Worm (Caenorhabditis elegans) whole organism, early embryonic: Measurements from ENCODE around the gene sid-3.

ENCODE experiments used
- B0310.2 ChIP-seq: sonication (generic microtip); optimal IDR thresholded peaks from 2 replicates; lab custom pipeline; 2016; ENCODE audit warnings: mild to moderate bottlenecking, missing genetic modification characterization, missing compliant biosample characterization
- F13C5.2 ChIP-seq: sonication (generic microtip); optimal IDR thresholded peaks from 2 replicates; lab custom pipeline; 2017; ENCODE audit warnings: mild to moderate bottlenecking, missing genetic modification characterization, inconsistent platforms, missing compliant biosample characterization
- aly-1 ChIP-seq: sonication (generic microtip); optimal IDR thresholded peaks from 2 replicates; lab custom pipeline; 2016; ENCODE audit warnings: missing genetic modification characterization, missing compliant biosample characterization
- ama-1 ChIP-seq: fragments of 150-350 bp; optimal IDR thresholded peaks from 2 replicates; lab custom pipeline; 2014
- ceh-13 ChIP-seq: fragments of 200-800 bp; sonication (Bioruptor generic); optimal IDR thresholded peaks from 2 replicates; lab custom pipeline; 2018; ENCODE audit warnings: mild to moderate bottlenecking, missing genetic modification characterization, missing compliant biosample characterization
- ceh-36 ChIP-seq: sonication (generic microtip); optimal IDR thresholded peaks from 2 replicates; lab custom pipeline; 2016; ENCODE audit warnings: missing genetic modification characterization, inconsistent platforms, missing compliant biosample characterization
- ets-7 ChIP-seq: sonication (generic microtip); optimal IDR thresholded peaks from 2 replicates; lab custom pipeline; 2016; ENCODE audit warnings: missing genotype, missing genetic modification characterization, missing compliant biosample characterization
- flt-1 ChIP-seq: fragments of 200-800 bp; sonication (Bioruptor generic); IDR thresholded peaks from 2 replicates; pipeline ENCODE4 v1.3.6; 2022; ENCODE audit warnings: missing genetic modification characterization, missing compliant biosample characterization
- hmbx-1 ChIP-seq: sonication (generic microtip); optimal IDR thresholded peaks from 2 replicates; lab custom pipeline; 2016; ENCODE audit warnings: mild to moderate bottlenecking, missing genetic modification characterization, missing compliant biosample characterization
- hmg-4 ChIP-seq: fragments of 200-800 bp; sonication (Bioruptor generic); optimal IDR thresholded peaks from 2 replicates; lab custom pipeline; 2018; ENCODE audit warnings: mild to moderate bottlenecking, missing genetic modification characterization, missing compliant biosample characterization
- hnd-1 ChIP-seq: sonication (generic microtip); optimal IDR thresholded peaks from 2 replicates; lab custom pipeline; 2016; ENCODE audit warnings: missing genetic modification characterization, missing compliant biosample characterization
- pes-1 ChIP-seq: fragments of 200-800 bp; sonication (Bioruptor generic); IDR thresholded peaks from 2 replicates; pipeline ENCODE4 v1.3.6; 2022; ENCODE audit warnings: missing genetic modification reagents, missing genetic modification characterization, missing compliant biosample characterization
- scrt-1 ChIP-seq: fragments of 200-800 bp; sonication (Bioruptor generic); IDR thresholded peaks from 2 replicates; pipeline ENCODE4 v1.3.6; 2022; ENCODE audit warnings: missing genetic modification characterization, missing compliant biosample characterization
- sea-1 ChIP-seq: fragments of 200-800 bp; sonication (Bioruptor generic); conservative IDR thresholded peaks from 2 replicates; pipeline ENCODE4 v1.3.6; 2022; ENCODE audit warnings: missing genetic modification characterization, missing compliant biosample characterization
- tbx-11 ChIP-seq: fragments of 200-800 bp; sonication (Bioruptor generic); IDR thresholded peaks from 2 replicates; pipeline ENCODE4 v1.3.6; 2022; ENCODE audit warnings: missing genetic modification characterization, missing compliant biosample characterization
- tbx-37 ChIP-seq: fragments of 200-800 bp; sonication (Bioruptor generic); conservative IDR thresholded peaks from 2 replicates; pipeline ENCODE4 v1.3.6; 2022; ENCODE audit warnings: missing genetic modification reagents, missing genetic modification characterization, missing compliant biosample characterization
- tra-4 ChIP-seq: sonication (generic microtip); optimal IDR thresholded peaks from 2 replicates; lab custom pipeline; 2017; ENCODE audit warnings: missing genetic modification characterization, missing compliant biosample characterization

The sid-3 gene

ce11 chrX:17157089-17157488 lies 29.1 kb upstream of the sid-3 start:
- TF ChIP-seq tbx-37 (GFP tag; lab: Robert Waterston, UW) (no peak), ama-1 (lab: Kevin White, UChicago) (no peak), ceh-36 (no peak), hmbx-1 (tag; lab: Kevin White, UChicago) (no peak), flt-1 (GFP tag; lab: Robert Waterston, UW) (no peak), hmg-4 (GFP tag; lab: Kevin White, UChicago) (no peak), tbx-11 (GFP tag; lab: Robert Waterston, UW) (no peak), ceh-13 (GFP tag; lab: Kevin White, UChicago) (no peak), scrt-1 (no peak), tra-4 (tag; lab: Kevin White, UChicago) (no peak), F13C5.2 (tag; lab: Kevin White, UChicago) (no peak), pes-1 (GFP tag; lab: Robert Waterston, UW) (no peak), ets-7 (tag; lab: Kevin White, UChicago) (no peak), sea-1 (no peak), aly-1 (tag; lab: Kevin White, UChicago) (no peak), B0310.2 (tag; lab: Kevin White, UChicago) (no peak), hnd-1 (tag; lab: Kevin White, UChicago) (no peak)

- TF ChIP-seq hmbx-1 (tag; lab: Kevin White, UChicago) (no peak), ets-7 (tag; lab: Kevin White, UChicago) (no peak), pes-1 (GFP tag; lab: Robert Waterston, UW) (no peak)
Measured at ce11 chrX:17157868-17158267, 28.3 kb upstream of the sid-3 start, which contains the start of gene npr-21. npr-21 (minus strand) TSS chrX:17157968.

- TF ChIP-seq hmbx-1 (tag; lab: Kevin White, UChicago) (no peak), scrt-1 (no peak), ceh-13 (GFP tag; lab: Kevin White, UChicago) (no peak), hnd-1 (tag; lab: Kevin White, UChicago) (no peak), ets-7 (tag; lab: Kevin White, UChicago) (no peak), B0310.2 (tag; lab: Kevin White, UChicago) (no peak), aly-1 (tag; lab: Kevin White, UChicago) (no peak), tra-4 (tag; lab: Kevin White, UChicago) (no peak), F13C5.2 (tag; lab: Kevin White, UChicago) (no peak), tbx-37 (GFP tag; lab: Robert Waterston, UW) (no peak), ceh-36 (no peak), pes-1 (GFP tag; lab: Robert Waterston, UW) (no peak), sea-1 (no peak)
Measured at ce11 chrX:17168086-17168485, 18.1 kb upstream of the sid-3 start.

- TF ChIP-seq ama-1 (lab: Kevin White, UChicago) (no peak), F13C5.2 (tag; lab: Kevin White, UChicago) (no peak), B0310.2 (tag; lab: Kevin White, UChicago) (no peak), aly-1 (tag; lab: Kevin White, UChicago) (no peak), hmbx-1 (tag; lab: Kevin White, UChicago) (no peak), pes-1 (GFP tag; lab: Robert Waterston, UW) (no peak), tbx-11 (GFP tag; lab: Robert Waterston, UW) (no peak), hmg-4 (GFP tag; lab: Kevin White, UChicago) (no peak), tbx-37 (GFP tag; lab: Robert Waterston, UW) (no peak), ets-7 (tag; lab: Kevin White, UChicago) (no peak), flt-1 (GFP tag; lab: Robert Waterston, UW) (no peak), ceh-13 (GFP tag; lab: Kevin White, UChicago) (no peak), tra-4 (tag; lab: Kevin White, UChicago) (no peak), hnd-1 (tag; lab: Kevin White, UChicago) (no peak), scrt-1 (no peak), ceh-36 (no peak), sea-1 (no peak)
Measured at ce11 chrX:17170401-17170800, 15.8 kb upstream of the sid-3 start.

ce11 chrX:17176677-17177076 lies 9.5 kb upstream of the sid-3 start, which contains the start of gene B0302.4:
B0302.4 (minus strand) TSS chrX:17176777.
- TF ChIP-seq flt-1 (GFP tag; lab: Robert Waterston, UW) (no peak), tbx-37 (GFP tag; lab: Robert Waterston, UW) (no peak), ceh-13 (GFP tag; lab: Kevin White, UChicago) (no peak), hmbx-1 (tag; lab: Kevin White, UChicago) (no peak), hnd-1 (tag; lab: Kevin White, UChicago) (no peak), ama-1 (lab: Kevin White, UChicago) (no peak), ceh-36 (no peak), aly-1 (tag; lab: Kevin White, UChicago) (no peak), hmg-4 (GFP tag; lab: Kevin White, UChicago) (no peak), scrt-1 (no peak), tra-4 (tag; lab: Kevin White, UChicago) (no peak), B0310.2 (tag; lab: Kevin White, UChicago) (no peak), sea-1 (no peak), ets-7 (tag; lab: Kevin White, UChicago) (no peak), F13C5.2 (tag; lab: Kevin White, UChicago) (no peak), pes-1 (GFP tag; lab: Robert Waterston, UW) (no peak), tbx-11 (GFP tag; lab: Robert Waterston, UW) (no peak)

- TF ChIP-seq hmbx-1 (tag; lab: Kevin White, UChicago) (no peak), scrt-1 (no peak), F13C5.2 (tag; lab: Kevin White, UChicago) (no peak), ceh-36 (no peak), sea-1 (no peak), aly-1 (tag; lab: Kevin White, UChicago) (no peak), ama-1 (lab: Kevin White, UChicago) (no peak), pes-1 (GFP tag; lab: Robert Waterston, UW) (no peak), flt-1 (GFP tag; lab: Robert Waterston, UW) (no peak), ets-7 (tag; lab: Kevin White, UChicago) (no peak), ceh-13 (GFP tag; lab: Kevin White, UChicago) (no peak), hmg-4 (GFP tag; lab: Kevin White, UChicago) (no peak), tbx-37 (GFP tag; lab: Robert Waterston, UW) (no peak)
Measured at ce11 chrX:17178239-17178638, 7.9 kb upstream of the sid-3 start, which contains the start of gene B0302.2. B0302.2 (plus strand) TSS chrX:17178539.
